Fruit fly (Drosophila melanogaster): ENCODE results near the gene Sf3b5.
A peak's percentile ranks its signal among the peaks of the same experiment; 100 is the strongest.

Gene Sf3b5

dm6 chr3R:9038652-9039051 lies 23.5 kb upstream of the Sf3b5 start, which contains the start of gene hyx (continued):
- peak; percentile 87 for TF ChIP-seq Scr (GFP tag; IDR thresholded peaks at IDR 0.05; ENCODE audit: partially characterized antibody)
- peak; percentile 61 for TF ChIP-seq Fer1 (GFP tag; optimal IDR thresholded peaks at IDR 0.05)
- no peak for TF ChIP-seq Hr51 (GFP tag; optimal IDR thresholded peaks at IDR 0.05)
- TF ChIP-seq CG18262 (tag; optimal IDR thresholded peaks at IDR 0.05): peak; percentile 41
- TF ChIP-seq maf-S (GFP tag; optimal IDR thresholded peaks at IDR 0.05): peak; percentile 27
- peak; percentile 33 for TF ChIP-seq phol (tag; optimal IDR thresholded peaks at IDR 0.05)
- TF ChIP-seq ac (GFP tag; optimal IDR thresholded peaks at IDR 0.05): no peak
- no peak for TF ChIP-seq CG7786 (GFP tag; optimal IDR thresholded peaks at IDR 0.05)
- TF ChIP-seq sima (GFP tag; optimal IDR thresholded peaks at IDR 0.05): no peak
- TF ChIP-seq Dp (GFP tag; optimal IDR thresholded peaks at IDR 0.05): no peak
- no peak for TF ChIP-seq HmgD (GFP tag; optimal IDR thresholded peaks at IDR 0.05)
- TF ChIP-seq CG7928 (GFP tag; optimal IDR thresholded peaks at IDR 0.05): no peak
- no peak for TF ChIP-seq BtbVII (GFP tag; optimal IDR thresholded peaks at IDR 0.05)
- TF ChIP-seq CG10147 (GFP tag; optimal IDR thresholded peaks at IDR 0.05): peak; percentile 20
- TF ChIP-seq CG6765 (GFP tag; optimal IDR thresholded peaks at IDR 0.05): no peak
- TF ChIP-seq cad (GFP tag; optimal IDR thresholded peaks at IDR 0.05): no peak
- no peak for TF ChIP-seq Ets65A (GFP tag)
- TF ChIP-seq CG4820 (GFP tag; optimal IDR thresholded peaks at IDR 0.05): peak; percentile 10
- TF ChIP-seq lov (optimal IDR thresholded peaks at IDR 0.05): no peak
- no peak for TF ChIP-seq lov (GFP tag; IDR thresholded peaks at IDR 0.05)
- TF ChIP-seq CG2120 (GFP tag; optimal IDR thresholded peaks at IDR 0.05): peak; percentile 77
- no peak for TF ChIP-seq Bdp1 (GFP tag; optimal IDR thresholded peaks at IDR 0.05)
- no peak for TF ChIP-seq zfh1 (GFP tag; IDR thresholded peaks at IDR 0.05)
- TF ChIP-seq CG4617 (GFP tag; optimal IDR thresholded peaks at IDR 0.05; ENCODE audit: borderline replicate concordance): no peak
- TF ChIP-seq exex (tag; optimal IDR thresholded peaks at IDR 0.05): no peak
- peak; percentile 62; the same call in 1 of the 2 replicates for TF ChIP-seq slbo (GFP tag; IDR thresholded peaks at IDR 0.05)
- peak; percentile 9 for TF ChIP-seq CG12071 (GFP tag; optimal IDR thresholded peaks at IDR 0.05)
- TF ChIP-seq dmrt99B (tag; optimal IDR thresholded peaks at IDR 0.05): no peak
- peak; percentile 44 for TF ChIP-seq oc (tag; optimal IDR thresholded peaks at IDR 0.05)
- TF ChIP-seq unpg (GFP tag; optimal IDR thresholded peaks at IDR 0.05): peak; percentile 14
- no peak for TF ChIP-seq ssp (GFP tag; IDR thresholded peaks at IDR 0.05)
- TF ChIP-seq klu (GFP tag; IDR thresholded peaks at IDR 0.05): peak; percentile 44
- no peak for TF ChIP-seq Atf-2 (GFP tag; optimal IDR thresholded peaks at IDR 0.05)
- no peak for TF ChIP-seq kni (GFP tag; optimal IDR thresholded peaks at IDR 0.05)
- TF ChIP-seq Oaz (GFP tag; IDR thresholded peaks at IDR 0.05): no peak
- no peak; the same call in 1 of the 3 replicates for TF ChIP-seq zen2 (GFP tag; IDR thresholded peaks at IDR 0.05; ENCODE audit: partially characterized antibody)
- TF ChIP-seq mirr (GFP tag; optimal IDR thresholded peaks at IDR 0.05): peak; percentile 16
- peak; percentile 56; the same call in 1 of the 2 replicates for TF ChIP-seq tna (GFP tag; IDR thresholded peaks at IDR 0.05; ENCODE audit: partially characterized antibody)
- TF ChIP-seq CG8478 (optimal IDR thresholded peaks at IDR 0.05): no peak
- TF ChIP-seq fd64A (GFP tag; optimal IDR thresholded peaks at IDR 0.05): no peak
- no peak for TF ChIP-seq seq (GFP tag; IDR thresholded peaks at IDR 0.05)
- TF ChIP-seq Sry-β (GFP tag; optimal IDR thresholded peaks at IDR 0.05): peak; percentile 14
- peak; percentile 86 for TF ChIP-seq bbx (GFP tag; IDR thresholded peaks at IDR 0.05; ENCODE audit: partially characterized antibody)
- TF ChIP-seq CG5180 (GFP tag; optimal IDR thresholded peaks at IDR 0.05): no peak
- no peak for TF ChIP-seq CG42726 (GFP tag; IDR thresholded peaks at IDR 0.05; ENCODE audit: partially characterized antibody)
- TF ChIP-seq Lim3 (GFP tag; IDR thresholded peaks at IDR 0.05): no peak
- no peak for TF ChIP-seq usp (GFP tag; optimal IDR thresholded peaks at IDR 0.05)
- no peak for TF ChIP-seq C15 (GFP tag; IDR thresholded peaks at IDR 0.05)
- TF ChIP-seq shn (GFP tag; optimal IDR thresholded peaks at IDR 0.05): peak; percentile 20
- TF ChIP-seq stc (GFP tag; IDR thresholded peaks at IDR 0.05): no peak
- TF ChIP-seq Hand (GFP tag; optimal IDR thresholded peaks at IDR 0.05): no peak

All from whole organism, embryonic.